Fruit fly (Drosophila melanogaster) whole organism, embryonic: ENCODE measurements around the gene CG16964.

ENCODE experiments used
- Abd-B ChIP-seq: fragments of 200-800 bp; sonication (Bioruptor generic); optimal IDR thresholded peaks from 2 replicates; lab custom pipeline; 2018; ENCODE audit warnings: missing biosample characterization, mild to moderate bottlenecking, missing genetic modification characterization, moderate library complexity
- Adf1 ChIP-seq: fragments of 200-800 bp; sonication (Bioruptor generic); IDR thresholded peaks from 2 replicates; pipeline ENCODE4 v1.3.6; 2022; ENCODE audit warnings: missing biosample characterization, missing genetic modification characterization
- Atf3 ChIP-seq: fragments of 200-800 bp; sonication (Bioruptor generic); optimal IDR thresholded peaks from 3 replicates; lab custom pipeline; 2016; ENCODE audit warnings: missing biosample characterization, missing genetic modification characterization
- Blimp-1 ChIP-seq: fragments of 200-800 bp; sonication (Bioruptor generic); optimal IDR thresholded peaks from 3 replicates; lab custom pipeline; 2018; ENCODE audit warnings: missing biosample characterization, missing genetic modification characterization, mild to moderate bottlenecking, moderate library complexity, missing genetic modification reagents
- CG1233 ChIP-seq: fragments of 200-800 bp; sonication (Bioruptor generic); optimal IDR thresholded peaks from 4 replicates; lab custom pipeline; 2018; ENCODE audit warnings: missing biosample characterization, mild to moderate bottlenecking, missing genetic modification characterization
- CG15479 ChIP-seq: fragments of 200-800 bp; sonication (Bioruptor generic); optimal IDR thresholded peaks from 3 replicates; lab custom pipeline; 2019; ENCODE audit warnings: missing biosample characterization, mild to moderate bottlenecking, missing genetic modification characterization, moderate library complexity
- CG17568 ChIP-seq: fragments of 200-800 bp; sonication (Bioruptor generic); optimal IDR thresholded peaks from 2 replicates; lab custom pipeline; 2018; ENCODE audit warnings: missing biosample characterization, mild to moderate bottlenecking, missing genetic modification characterization, moderate library complexity
- CG17802 ChIP-seq: fragments of 200-800 bp; sonication (Bioruptor generic); optimal IDR thresholded peaks from 2 replicates; lab custom pipeline; 2018; ENCODE audit warnings: missing biosample characterization, mild to moderate bottlenecking, missing genetic modification characterization, moderate library complexity
- CG31441 ChIP-seq: fragments of 200-800 bp; sonication (Bioruptor generic); IDR thresholded peaks from 2 replicates; pipeline ENCODE4 v1.3.6; 2022; ENCODE audit warnings: missing biosample characterization, missing genetic modification characterization
- CG3163 ChIP-seq: fragments of 200-800 bp; sonication (Bioruptor generic); optimal IDR thresholded peaks from 3 replicates; lab custom pipeline; 2016; ENCODE audit warnings: missing biosample characterization, missing genetic modification characterization
- CG3281 ChIP-seq: fragments of 200-800 bp; sonication (Bioruptor generic); optimal IDR thresholded peaks from 3 replicates; lab custom pipeline; 2017; ENCODE audit warnings: missing biosample characterization, mild to moderate bottlenecking, missing genetic modification characterization
- CG33557 ChIP-seq: fragments of 200-800 bp; sonication (Bioruptor generic); optimal IDR thresholded peaks from 2 replicates; lab custom pipeline; 2019; ENCODE audit warnings: missing biosample characterization, mild to moderate bottlenecking, missing genetic modification characterization, moderate library complexity
- CG3726 ChIP-seq: fragments of 200-800 bp; sonication (Bioruptor generic); IDR thresholded peaks from 3 replicates; pipeline ENCODE4, ENCODE4 v1.3.6; 2022; ENCODE audit warnings: missing biosample characterization, missing genetic modification characterization
- CG42726 ChIP-seq: fragments of 200-800 bp; sonication (Bioruptor generic); IDR thresholded peaks from 2 replicates; pipeline ENCODE4 v1.3.6; 2022; ENCODE audit warnings: missing biosample characterization, missing genetic modification characterization; ENCODE audit not compliant: partially characterized antibody
- CG4282 ChIP-seq: fragments of 200-800 bp; sonication (Bioruptor generic); optimal IDR thresholded peaks from 2 replicates; lab custom pipeline; 2016; ENCODE audit warnings: missing biosample characterization, missing genetic modification characterization
- CG4854 ChIP-seq: fragments of 200-800 bp; sonication (Bioruptor generic); optimal IDR thresholded peaks from 2 replicates; lab custom pipeline; 2016; ENCODE audit warnings: missing biosample characterization, missing genetic modification characterization, inconsistent platforms
- CG6689 ChIP-seq: fragments of 200-800 bp; sonication (Bioruptor generic); IDR thresholded peaks from 2 replicates; pipeline ENCODE4 v1.3.6; 2022; ENCODE audit warnings: missing biosample characterization, missing genetic modification characterization
- CG6854 ChIP-seq: fragments of 200-800 bp; sonication (Bioruptor generic); optimal IDR thresholded peaks from 3 replicates; lab custom pipeline; 2017; ENCODE audit warnings: missing biosample characterization, mild to moderate bottlenecking, missing genetic modification characterization
- CG8359 ChIP-seq: fragments of 200-800 bp; sonication (Bioruptor generic); optimal IDR thresholded peaks from 2 replicates; lab custom pipeline; 2017; ENCODE audit warnings: missing biosample characterization, mild to moderate bottlenecking, missing genetic modification characterization, borderline replicate concordance
- CrebB ChIP-seq: fragments of 200-800 bp; sonication (Bioruptor generic); optimal IDR thresholded peaks from 3 replicates; lab custom pipeline; 2018; ENCODE audit warnings: missing biosample characterization, mild to moderate bottlenecking, missing genetic modification characterization
- Eip74EF ChIP-seq, 2 experiments: fragments of 200-800 bp in 1 of 2; fragments of >200 bp in 1 of 2; sonication (Bioruptor generic) in 1 of 2; optimal IDR thresholded peaks; 2 replicates each; lab custom pipeline; 2017 to 2019; ENCODE audit warnings: missing biosample characterization in 2 of 2, missing genetic modification characterization in 2 of 2, mild to moderate bottlenecking in 1 of 2, moderate library complexity in 1 of 2
- Fer1 ChIP-seq: fragments of 200-800 bp; sonication (Bioruptor generic); optimal IDR thresholded peaks from 2 replicates; lab custom pipeline; 2017; ENCODE audit warnings: missing biosample characterization, mild to moderate bottlenecking, missing genetic modification characterization
- HmgZ ChIP-seq: fragments of 200-800 bp; sonication (Bioruptor generic); optimal IDR thresholded peaks from 2 replicates; lab custom pipeline; 2018; ENCODE audit warnings: missing biosample characterization, mild to moderate bottlenecking, missing genetic modification characterization
- Kr ChIP-seq: fragments of 200-800 bp; sonication (Bioruptor generic); optimal IDR thresholded peaks from 2 replicates; lab custom pipeline; 2017; ENCODE audit warnings: missing biosample characterization, mild to moderate bottlenecking, missing genetic modification characterization
- Meics ChIP-seq: fragments of 200-800 bp; sonication (Bioruptor generic); optimal IDR thresholded peaks from 2 replicates; lab custom pipeline; 2017; ENCODE audit warnings: missing biosample characterization, mild to moderate bottlenecking, missing genetic modification characterization
- Mrtf ChIP-seq: fragments of 200-800 bp; sonication (Bioruptor generic); IDR thresholded peaks from 3 replicates; pipeline ENCODE4 v1.3.6; 2022; ENCODE audit warnings: missing biosample characterization, missing genetic modification characterization
- Nf-YC ChIP-seq: fragments of 200-800 bp; optimal IDR thresholded peaks from 3 replicates; lab custom pipeline; 2019; ENCODE audit warnings: missing biosample characterization, mild to moderate bottlenecking, missing genetic modification characterization, moderate library complexity
- Oli ChIP-seq: fragments of 200-800 bp; sonication (Bioruptor generic); optimal IDR thresholded peaks from 2 replicates; lab custom pipeline; 2018; ENCODE audit warnings: missing biosample characterization, mild to moderate bottlenecking, missing genetic modification characterization, moderate library complexity
- Poxn ChIP-seq: fragments of 200-800 bp; sonication (Bioruptor generic); IDR thresholded peaks from 2 replicates; pipeline ENCODE4 v1.3.6; 2022; ENCODE audit warnings: missing biosample characterization, missing genetic modification characterization
- Sox100B ChIP-seq: fragments of 200-800 bp; sonication (Bioruptor generic); optimal IDR thresholded peaks from 3 replicates; lab custom pipeline; 2018; ENCODE audit warnings: missing biosample characterization, mild to moderate bottlenecking, missing genetic modification characterization
- Spps ChIP-seq: fragments of 200-800 bp; sonication (Bioruptor generic); optimal IDR thresholded peaks from 2 replicates; lab custom pipeline; 2018; ENCODE audit warnings: missing biosample characterization, mild to moderate bottlenecking, missing genetic modification characterization
- Usf ChIP-seq: fragments of 200-800 bp; sonication (Bioruptor generic); optimal IDR thresholded peaks from 2 replicates; lab custom pipeline; 2017; ENCODE audit warnings: missing genotype, missing biosample characterization, missing genetic modification characterization
- aop ChIP-seq: fragments of 200-800 bp; sonication (Bioruptor generic); IDR thresholded peaks from 2 replicates; pipeline ENCODE4 v1.3.6; 2022; ENCODE audit warnings: missing biosample characterization, missing genetic modification characterization
- chm ChIP-seq: fragments of 200-800 bp; sonication (Bioruptor generic); IDR thresholded peaks from 2 replicates; pipeline ENCODE4 v1.3.6; 2022; ENCODE audit warnings: missing biosample characterization, missing genetic modification characterization
- cwo ChIP-seq: fragments of 200-800 bp; sonication (Bioruptor generic); optimal IDR thresholded peaks from 3 replicates; lab custom pipeline; 2017; ENCODE audit warnings: missing biosample characterization, missing genetic modification characterization, mild to moderate bottlenecking, moderate library complexity, missing genetic modification reagents
- fd96Cb ChIP-seq: fragments of 200-800 bp; sonication (Bioruptor generic); optimal IDR thresholded peaks from 2 replicates; lab custom pipeline; 2018; ENCODE audit warnings: missing biosample characterization, mild to moderate bottlenecking, missing genetic modification characterization, moderate library complexity
- gfzf ChIP-seq: fragments of 200-800 bp; sonication (Bioruptor generic); optimal IDR thresholded peaks from 2 replicates; lab custom pipeline; 2016; ENCODE audit warnings: missing biosample characterization, mild to moderate bottlenecking, missing genetic modification characterization, moderate library complexity
- gsb-n ChIP-seq: fragments of 200-800 bp; sonication (Bioruptor generic); optimal IDR thresholded peaks from 3 replicates; lab custom pipeline; 2018; ENCODE audit warnings: missing biosample characterization, mild to moderate bottlenecking, missing genetic modification characterization
- gt ChIP-seq: fragments of 200-800 bp; sonication (Bioruptor generic); IDR thresholded peaks from 2 replicates; pipeline ENCODE4 v1.3.6; 2022; ENCODE audit warnings: missing biosample characterization, missing genetic modification characterization
- hbn ChIP-seq: fragments of 200-800 bp; sonication (Bioruptor generic); IDR thresholded peaks from 2 replicates; pipeline ENCODE4 v1.3.6; 2022; ENCODE audit warnings: missing biosample characterization, missing genetic modification characterization; ENCODE audit not compliant: partially characterized antibody
- kni ChIP-seq: fragments of 200-800 bp; sonication (Bioruptor generic); optimal IDR thresholded peaks from 3 replicates; lab custom pipeline; 2017; ENCODE audit warnings: mild to moderate bottlenecking, missing biosample characterization, missing genetic modification reagents, missing genetic modification characterization
- lmd ChIP-seq: fragments of 200-800 bp; sonication (Bioruptor generic); IDR thresholded peaks from 2 replicates; pipeline ENCODE4 v1.3.6; 2022; ENCODE audit warnings: missing biosample characterization, missing genetic modification characterization
- prd ChIP-seq, 3 experiments: fragments of >200 bp in 2 of 3; fragments of 200-800 bp in 1 of 3; sonication (Bioruptor generic) in 1 of 3; optimal IDR thresholded peaks in 2 of 3; IDR thresholded peaks in 1 of 3; 2 replicates in 2 of 3; 3 replicates in 1 of 3; pipeline versions ENCODE4 v1.3.6 to Lab custom; 2017 to 2022; ENCODE audit warnings: missing biosample characterization in 1 of 3, missing genetic modification characterization in 1 of 3
- run ChIP-seq: fragments of 200-800 bp; sonication (Bioruptor generic); optimal IDR thresholded peaks from 3 replicates; lab custom pipeline; 2018; ENCODE audit warnings: missing biosample characterization, mild to moderate bottlenecking, missing genetic modification characterization
- schlank ChIP-seq: fragments of 200-800 bp; sonication (Bioruptor generic); optimal IDR thresholded peaks from 2 replicates; lab custom pipeline; 2018; ENCODE audit warnings: missing biosample characterization, mild to moderate bottlenecking, missing genetic modification characterization
- sim ChIP-seq: fragments of 200-800 bp; sonication (Bioruptor generic); IDR thresholded peaks from 2 replicates; pipeline ENCODE4 v1.3.6; 2022; ENCODE audit warnings: missing biosample characterization, missing genetic modification characterization
- stc ChIP-seq: fragments of 200-800 bp; sonication (Bioruptor generic); IDR thresholded peaks from 2 replicates; pipeline ENCODE4 v1.3.6; 2022; ENCODE audit warnings: missing biosample characterization, missing genetic modification characterization
- trh ChIP-seq: fragments of 200-800 bp; sonication (Bioruptor generic); optimal IDR thresholded peaks from 2 replicates; lab custom pipeline; 2016; ENCODE audit warnings: missing biosample characterization, missing genetic modification characterization

The CG16964 gene

dm6 chr2L:11970853-11971397 lies 23.2 kb downstream of the CG16964 start (continued):
- TF ChIP-seq stc: peak; percentile 40; the same call in 1 of the 2 replicates
- peak; percentile 17 for TF ChIP-seq Meics (GFP tag; lab: Kevin White, UChicago)
- TF ChIP-seq Atf3 (GFP tag; lab: Kevin White, UChicago): peak; percentile 6
- peak; percentile 66; the same call in 1 of the 3 replicates for TF ChIP-seq CG3726 (GFP tag; lab: Robert Waterston, UW)
- TF ChIP-seq kni (GFP tag; lab: Kevin White, UChicago): peak; percentile 68
- no peak for TF ChIP-seq Poxn (GFP tag; lab: Robert Waterston, UW)
- peak; percentile 65 for TF ChIP-seq chm
- no peak for TF ChIP-seq CG4282 (GFP tag; lab: Kevin White, UChicago)
- peak; percentile 19; the same call in 1 of the 2 replicates for TF ChIP-seq CG42726
- no peak for TF ChIP-seq CG17802 (tag; lab: Kevin White, UChicago)
- TF ChIP-seq schlank (tag; lab: Kevin White, UChicago): peak; percentile 17
- no peak for TF ChIP-seq Sox100B (GFP tag; lab: Kevin White, UChicago)
- TF ChIP-seq CrebB: peak; percentile 22
- TF ChIP-seq CG6689 (GFP tag; lab: Robert Waterston, UW): no peak
- TF ChIP-seq Blimp-1: peak; percentile 15
- TF ChIP-seq Nf-YC (tag; lab: Kevin White, UChicago): peak; percentile 73
- TF ChIP-seq CG15479 (GFP tag; lab: Kevin White, UChicago): peak; percentile 43
- peak; percentile 22; the same call in 1 of the 2 replicates for TF ChIP-seq sim (GFP tag; lab: Robert Waterston, UW)
- peak; percentile 5 for TF ChIP-seq CG6854 (GFP tag; lab: Kevin White, UChicago)
- TF ChIP-seq CG17568 (GFP tag; lab: Kevin White, UChicago): no peak
- TF ChIP-seq prd (optimal IDR thresholded peaks at IDR 0.05; lab: Kevin White, UChicago): no peak
- 0 out of 3 replicates have a peak, but pooled peaks have one; percentile 14 for TF ChIP-seq prd (GFP tag; IDR thresholded peaks at IDR 0.05; lab: Robert Waterston, UW)
- no peak for TF ChIP-seq gt (GFP tag; lab: Robert Waterston, UW)
- TF ChIP-seq run (tag; lab: Kevin White, UChicago): no peak
- no peak for TF ChIP-seq CG1233
- no peak for TF ChIP-seq CG4854 (GFP tag; lab: Kevin White, UChicago)
- TF ChIP-seq aop (GFP tag; lab: Robert Waterston, UW): no peak
- no peak for TF ChIP-seq lmd (GFP tag; lab: Robert Waterston, UW)
- no peak for TF ChIP-seq trh (GFP tag; lab: Kevin White, UChicago)
- no peak for TF ChIP-seq gfzf (GFP tag; lab: Kevin White, UChicago)
- peak; percentile 17 for TF ChIP-seq Kr (GFP tag; lab: Kevin White, UChicago)
- no peak for TF ChIP-seq fd96Cb (tag; lab: Kevin White, UChicago)
- TF ChIP-seq Fer1 (GFP tag; lab: Kevin White, UChicago): peak; percentile 14
- TF ChIP-seq HmgZ: peak; percentile 69
- TF ChIP-seq Adf1 (GFP tag; lab: Robert Waterston, UW): peak; percentile 25; the same call in 1 of the 2 replicates
- TF ChIP-seq CG8359 (GFP tag; lab: Kevin White, UChicago): peak; percentile 27
- peak; percentile 30 for TF ChIP-seq cwo (GFP tag; lab: Kevin White, UChicago)
- TF ChIP-seq Abd-B: no peak
- TF ChIP-seq Eip74EF (GFP tag; optimal IDR thresholded peaks at IDR 0.05; lab: Kevin White, UChicago): no peak
- peak; percentile 28 for TF ChIP-seq CG3281
- TF ChIP-seq Oli (tag; lab: Kevin White, UChicago): peak; percentile 14
- TF ChIP-seq CG31441 (GFP tag; lab: Robert Waterston, UW): no peak
- TF ChIP-seq Spps (tag; lab: Kevin White, UChicago): no peak
- TF ChIP-seq CG3163 (GFP tag; lab: Kevin White, UChicago): peak; percentile 99
- peak; percentile 21 for TF ChIP-seq gsb-n
- no peak for TF ChIP-seq CG33557
- no peak for TF ChIP-seq Usf (GFP tag; lab: Kevin White, UChicago)
- no peak for TF ChIP-seq hbn (GFP tag; lab: Robert Waterston, UW)
- TF ChIP-seq Mrtf: peak; percentile 38; the same call in 1 of the 3 replicates
